Worm (Caenorhabditis elegans) whole organism, L3 larva: ENCODE results near the gene ndua-8.

Experiments
- ZK546.5 ChIP-seq: sonication (generic microtip); optimal IDR thresholded peaks from 2 replicates; lab custom pipeline; 2017; ENCODE audit warnings: missing biosample characterization, missing genetic modification characterization
- ceh-82 ChIP-seq: fragments of 150-350 bp; optimal IDR thresholded peaks from 2 replicates; lab custom pipeline; 2014; ENCODE audit warnings: missing biosample characterization, missing genetic modification characterization
- mdl-1 ChIP-seq: fragments of 150-350 bp; optimal IDR thresholded peaks from 2 replicates; lab custom pipeline; 2014; ENCODE audit warnings: missing biosample characterization, missing genetic modification characterization
- nhr-11 ChIP-seq: fragments of 150-350 bp; optimal IDR thresholded peaks from 2 replicates; lab custom pipeline; 2014; ENCODE audit warnings: missing biosample characterization, missing genetic modification characterization
- nhr-28 ChIP-seq: fragments of 150-350 bp; optimal IDR thresholded peaks from 2 replicates; lab custom pipeline; 2014; ENCODE audit warnings: missing biosample characterization, missing genetic modification characterization
- pqm-1 ChIP-seq: fragments of 150-350 bp; optimal IDR thresholded peaks from 2 replicates; lab custom pipeline; 2017; ENCODE audit warnings: missing biosample characterization, missing genetic modification characterization, inconsistent platforms
- zag-1 ChIP-seq: fragments of 150-350 bp; optimal IDR thresholded peaks from 2 replicates; lab custom pipeline; 2014; ENCODE audit warnings: missing biosample characterization, missing genetic modification characterization
- ztf-11 ChIP-seq: fragments of 150-350 bp; optimal IDR thresholded peaks from 2 replicates; lab custom pipeline; 2014; ENCODE audit warnings: missing biosample characterization, missing genetic modification characterization

ce11 chrIII:2535122-2535521 lies 6.3 kb downstream of the ndua-8 start:
- TF ChIP-seq ztf-11 (tag; lab: Kevin White, UChicago) (no peak), nhr-28 (tag; lab: Kevin White, UChicago) (no peak), nhr-11 (tag; lab: Kevin White, UChicago) (no peak), ceh-82 (tag; lab: Kevin White, UChicago) (no peak), ZK546.5 (tag; lab: Kevin White, UChicago) (no peak), mdl-1 (tag; lab: Kevin White, UChicago) (no peak), zag-1 (tag; lab: Kevin White, UChicago) (no peak), pqm-1 (tag; lab: Kevin White, UChicago) (no peak)
